Worm (Caenorhabditis elegans): ENCODE results near the gene col-8.

col-8 gene

ce11 chrIII:7002143-7002542, 18.3 kb downstream of the col-8 start:
- TF ChIP-seq unc-30 (tag; optimal IDR thresholded peaks at IDR 0.05) (no peak), swsn-7 (tag; optimal IDR thresholded peaks at IDR 0.05) (no peak), grh-1 (GFP tag; IDR thresholded peaks at IDR 0.05) (no peak), ceh-8 (GFP tag; optimal IDR thresholded peaks at IDR 0.05) (no peak)

- TF ChIP-seq pag-3 (tag; optimal IDR thresholded peaks at IDR 0.05; ENCODE audit: borderline replicate concordance, insufficient read depth) (no peak), xbp-1 (tag; optimal IDR thresholded peaks at IDR 0.05) (no peak), nhr-20 (tag; optimal IDR thresholded peaks at IDR 0.05) (peak; percentile 21), mep-1 (tag; optimal IDR thresholded peaks at IDR 0.05) (no peak), lin-35 (GFP tag; optimal IDR thresholded peaks at IDR 0.05) (no peak), nhr-85 (tag) (peak; percentile 25), nhr-47 (tag; optimal IDR thresholded peaks at IDR 0.05) (no peak), efl-3 (GFP tag; optimal IDR thresholded peaks at IDR 0.05) (no peak), lir-3 (tag; optimal IDR thresholded peaks at IDR 0.05; ENCODE audit: poor library complexity) (no peak), nhr-71 (tag; optimal IDR thresholded peaks at IDR 0.05) (peak; percentile 19), elt-3 (tag; optimal IDR thresholded peaks at IDR 0.05) (peak in 3 of 6 experiments; percentile 34 to 45 (median 35)), pqm-1 (tag; optimal IDR thresholded peaks at IDR 0.05) (no peak), blmp-1 (tag; optimal IDR thresholded peaks at IDR 0.05) (peak; percentile 81), vab-15 (tag; optimal IDR thresholded peaks at IDR 0.05) (no peak), nhr-19 (GFP tag; conservative IDR thresholded peaks at IDR 0.05) (peak; percentile 26; the same call in 1 of the 2 replicates), swsn-7 (tag; optimal IDR thresholded peaks at IDR 0.05) (no peak), nhr-12 (tag; optimal IDR thresholded peaks at IDR 0.05) (no peak), tbx-2 (tag; optimal IDR thresholded peaks at IDR 0.05) (peak; percentile 18), sup-37 (GFP tag; optimal IDR thresholded peaks at IDR 0.05) (no peak), lin-14 (GFP tag; optimal IDR thresholded peaks at IDR 0.05) (peak; percentile 47), lsy-2 (tag; optimal IDR thresholded peaks at IDR 0.05) (peak in 1 of 2 experiments; percentile 23), egl-13 (tag; optimal IDR thresholded peaks at IDR 0.05) (no peak), unc-130 (tag; optimal IDR thresholded peaks at IDR 0.05) (no peak), snu-23 (GFP tag; optimal IDR thresholded peaks at IDR 0.05) (peak; percentile 11), unc-30 (tag; optimal IDR thresholded peaks at IDR 0.05) (no peak), zip-4 (GFP tag; optimal IDR thresholded peaks at IDR 0.05) (no peak), hlh-17 (GFP tag; optimal IDR thresholded peaks at IDR 0.05; ENCODE audit: borderline replicate concordance) (no peak), nhr-90 (tag; optimal IDR thresholded peaks at IDR 0.05; ENCODE audit: poor library complexity) (no peak)
Measured at ce11 chrIII:6993179-6993578, 27.2 kb downstream of the col-8 start.

- TF ChIP-seq ceh-63 (GFP tag; optimal IDR thresholded peaks at IDR 0.05) (no peak), aha-1 (tag; optimal IDR thresholded peaks at IDR 0.05) (no peak), hlh-4 (tag; optimal IDR thresholded peaks at IDR 0.05) (no peak), lin-14 (GFP tag; optimal IDR thresholded peaks at IDR 0.05) (no peak), efl-1 (optimal IDR thresholded peaks at IDR 0.05) (no peak), efl-1 (GFP tag; optimal IDR thresholded peaks at IDR 0.05 in 1 of 2) (peak in 1 of 2 experiments; percentile 21), jun-1 (tag; optimal IDR thresholded peaks at IDR 0.05) (no peak)
Measured at ce11 chrIII:6992496-6992895, 27.9 kb downstream of the col-8 start.

- TF ChIP-seq elt-2 (tag; optimal IDR thresholded peaks at IDR 0.05): peak; percentile 59
- no peak for TF ChIP-seq nhr-47 (tag; optimal IDR thresholded peaks at IDR 0.05)
- peak; percentile 9 for TF ChIP-seq nhr-20 (tag; optimal IDR thresholded peaks at IDR 0.05)
- TF ChIP-seq Y116A8C.19 (tag; optimal IDR thresholded peaks at IDR 0.05; ENCODE audit: borderline replicate concordance): no peak
- peak in 1 of 2 experiments; percentile 38 for TF ChIP-seq lin-35 (GFP tag; optimal IDR thresholded peaks at IDR 0.05)
Measured at ce11 chrIII:6991465-6991864, 28.9 kb downstream of the col-8 start.

All from whole organism, L1 larva.